Worm (Caenorhabditis elegans): Measurements from ENCODE around the gene F38B6.6.

The F38B6.6 gene

DNA sequence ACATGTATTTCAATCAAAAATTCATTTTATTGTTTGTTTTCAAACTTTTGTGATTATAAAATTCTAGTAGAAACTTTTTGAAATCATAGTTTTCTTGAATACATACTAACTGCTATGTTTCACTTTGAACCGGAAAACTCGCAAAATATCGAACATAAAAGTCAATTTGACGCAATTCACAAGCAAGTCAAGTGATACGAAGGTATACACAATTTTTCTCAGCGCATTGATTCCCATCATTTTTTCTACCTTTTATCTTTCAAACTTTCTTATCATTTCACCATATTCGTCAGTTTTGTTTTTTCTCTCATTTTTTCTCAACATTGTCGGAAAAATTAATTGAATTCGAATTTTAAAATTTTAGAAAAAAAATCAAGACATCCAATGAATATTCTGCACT is 34.7 kb downstream of the F38B6.6 start, which contains the start of gene nhr-173:
nhr-173 (plus strand) TSS at position 366 of the 400 bp plus-strand sequence.
- TF ChIP-seq fos-1 (tag; optimal IDR thresholded peaks at IDR 0.05) (peak; percentile 42), nhr-10 (tag; optimal IDR thresholded peaks at IDR 0.05) (no peak)

DNA sequence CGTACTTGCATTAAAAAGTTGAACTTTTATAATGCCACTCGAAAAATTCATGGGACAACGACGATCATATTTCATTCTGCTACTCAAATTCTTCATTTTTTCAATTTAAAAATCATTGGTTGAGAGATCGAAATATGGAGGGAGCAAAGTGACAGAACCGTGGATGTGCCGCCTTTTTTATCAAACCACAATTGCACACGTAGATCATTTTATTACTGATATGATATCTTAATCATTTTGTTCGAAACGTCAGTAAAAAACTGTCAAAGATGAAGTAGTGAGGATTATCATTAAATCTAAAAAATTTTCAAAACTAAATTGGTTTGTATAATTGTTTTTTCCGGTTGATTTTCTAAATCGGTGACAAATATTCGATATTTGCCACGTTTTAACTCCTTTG is 35.7 kb downstream of the F38B6.6 start:
- peak; percentile 11 for TF ChIP-seq fos-1 (tag; optimal IDR thresholded peaks at IDR 0.05)
- TF ChIP-seq sem-4 (tag; optimal IDR thresholded peaks at IDR 0.05) = no peak

DNA sequence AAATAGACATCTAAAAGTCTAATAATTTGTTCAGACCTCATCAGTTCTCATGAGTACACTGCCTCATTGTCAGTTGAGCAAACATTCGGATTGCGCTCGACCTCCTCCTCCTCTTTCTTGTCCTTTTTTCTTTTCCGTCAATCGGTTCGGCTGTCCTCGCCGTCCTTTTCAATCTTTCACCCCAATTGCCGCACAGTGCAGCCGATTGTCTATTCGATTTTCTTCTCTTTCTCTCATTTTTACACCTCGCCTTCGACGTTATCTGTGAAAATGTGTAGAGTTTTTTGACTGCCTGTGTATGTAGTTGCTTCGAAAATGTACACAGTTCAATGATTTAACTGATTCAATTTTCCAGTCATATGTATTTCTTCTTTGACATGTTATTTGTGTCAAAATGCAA is 36.7 kb downstream of the F38B6.6 start:
- TF ChIP-seq blmp-1 (tag; optimal IDR thresholded peaks at IDR 0.05; ENCODE audit: insufficient read depth) (no peak), fos-1 (tag; optimal IDR thresholded peaks at IDR 0.05) (peak; percentile 70), nhr-129 (tag; optimal IDR thresholded peaks at IDR 0.05) (peak; percentile 36), sma-9 (GFP tag; optimal IDR thresholded peaks at IDR 0.05) (peak; percentile 27), sma-9 (tag; optimal IDR thresholded peaks at IDR 0.05) (no peak), F13H6.1 (tag; optimal IDR thresholded peaks at IDR 0.05) (peak; percentile 57)

DNA sequence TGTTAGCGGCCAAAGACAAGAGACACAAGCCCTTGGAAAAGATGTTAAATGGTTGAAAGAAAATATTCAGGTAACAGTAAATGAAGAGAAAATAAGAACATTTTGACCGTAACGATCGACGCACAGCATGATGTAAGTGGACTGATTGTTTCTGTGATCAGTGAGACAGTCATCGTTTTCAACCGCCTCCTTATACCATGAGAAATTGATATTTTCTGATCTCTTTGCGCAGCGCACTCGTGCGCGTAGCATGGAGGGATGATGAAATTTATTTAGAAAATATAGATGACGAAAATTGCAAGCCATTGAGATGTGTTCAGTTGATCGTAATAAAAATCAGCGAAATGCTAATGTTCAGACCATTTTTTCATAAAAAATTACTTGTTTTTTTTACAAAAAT is 40.3 kb downstream of the F38B6.6 start:
- TF ChIP-seq nhr-129 (tag; optimal IDR thresholded peaks at IDR 0.05) (peak; percentile 35), blmp-1 (tag; optimal IDR thresholded peaks at IDR 0.05; ENCODE audit: insufficient read depth) (peak; percentile 11), nhr-25 (tag; optimal IDR thresholded peaks at IDR 0.05) (peak; percentile 2), alr-1 (tag; optimal IDR thresholded peaks at IDR 0.05) (no peak), nhr-21 (tag; optimal IDR thresholded peaks at IDR 0.05) (peak; percentile 41)

DNA sequence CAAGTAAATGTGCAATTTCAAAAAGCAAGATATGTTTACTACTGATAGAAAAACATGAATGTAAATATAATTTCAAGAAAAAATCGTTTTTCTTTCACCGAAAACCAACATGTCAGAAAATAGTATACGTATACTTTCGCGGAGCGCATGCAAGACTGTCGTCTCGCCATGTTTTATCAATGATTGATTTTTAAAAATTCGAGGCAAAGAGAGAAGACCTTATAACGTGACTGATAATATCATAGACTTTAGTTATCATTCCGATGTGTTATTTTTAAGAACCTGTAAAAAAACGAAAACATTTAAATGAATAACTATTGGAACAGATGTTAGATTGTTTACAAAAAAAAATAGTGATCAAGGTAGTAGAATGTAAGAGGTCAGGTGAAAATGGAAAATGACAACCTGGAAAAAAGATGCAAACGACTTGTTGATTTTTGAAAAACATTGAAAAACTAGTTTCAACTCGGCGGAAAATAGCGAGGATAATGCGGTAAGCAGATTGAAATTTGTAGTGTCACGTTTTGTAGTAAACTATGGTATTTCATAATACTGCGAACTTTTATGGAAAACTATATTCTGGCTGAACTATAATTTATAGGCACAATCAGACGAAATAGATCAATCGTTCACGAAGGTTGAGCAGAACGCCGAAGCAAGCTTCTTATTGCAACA is 43.4 kb downstream of the F38B6.6 start:
- TF ChIP-seq unc-55 (GFP tag; optimal IDR thresholded peaks at IDR 0.05) (no peak), Y55F3AM.14 (GFP tag; optimal IDR thresholded peaks at IDR 0.05) (no peak), aly-2 (tag; optimal IDR thresholded peaks at IDR 0.05) (no peak), nhr-6 (tag; optimal IDR thresholded peaks at IDR 0.05) (no peak), nhr-77 (tag; optimal IDR thresholded peaks at IDR 0.05) (no peak), nhr-25 (tag; optimal IDR thresholded peaks at IDR 0.05) (no peak), gmeb-1 (tag; optimal IDR thresholded peaks at IDR 0.05) (no peak), nhr-23 (tag; optimal IDR thresholded peaks at IDR 0.05) (no peak), crh-2 (tag; optimal IDR thresholded peaks at IDR 0.05) (peak; percentile 12), ama-1 (optimal IDR thresholded peaks at IDR 0.05) (no peak), elt-3 (tag; optimal IDR thresholded peaks at IDR 0.05) (no peak), elt-1 (tag; optimal IDR thresholded peaks at IDR 0.05) (no peak), peb-1 (tag; optimal IDR thresholded peaks at IDR 0.05) (no peak), fos-1 (tag; optimal IDR thresholded peaks at IDR 0.05) (peak; percentile 16), nhr-11 (tag; optimal IDR thresholded peaks at IDR 0.05) (no peak), sem-4 (tag; optimal IDR thresholded peaks at IDR 0.05) (no peak), sma-9 (GFP tag; optimal IDR thresholded peaks at IDR 0.05) (peak; percentile 53), sma-9 (tag; optimal IDR thresholded peaks at IDR 0.05) (no peak)

DNA sequence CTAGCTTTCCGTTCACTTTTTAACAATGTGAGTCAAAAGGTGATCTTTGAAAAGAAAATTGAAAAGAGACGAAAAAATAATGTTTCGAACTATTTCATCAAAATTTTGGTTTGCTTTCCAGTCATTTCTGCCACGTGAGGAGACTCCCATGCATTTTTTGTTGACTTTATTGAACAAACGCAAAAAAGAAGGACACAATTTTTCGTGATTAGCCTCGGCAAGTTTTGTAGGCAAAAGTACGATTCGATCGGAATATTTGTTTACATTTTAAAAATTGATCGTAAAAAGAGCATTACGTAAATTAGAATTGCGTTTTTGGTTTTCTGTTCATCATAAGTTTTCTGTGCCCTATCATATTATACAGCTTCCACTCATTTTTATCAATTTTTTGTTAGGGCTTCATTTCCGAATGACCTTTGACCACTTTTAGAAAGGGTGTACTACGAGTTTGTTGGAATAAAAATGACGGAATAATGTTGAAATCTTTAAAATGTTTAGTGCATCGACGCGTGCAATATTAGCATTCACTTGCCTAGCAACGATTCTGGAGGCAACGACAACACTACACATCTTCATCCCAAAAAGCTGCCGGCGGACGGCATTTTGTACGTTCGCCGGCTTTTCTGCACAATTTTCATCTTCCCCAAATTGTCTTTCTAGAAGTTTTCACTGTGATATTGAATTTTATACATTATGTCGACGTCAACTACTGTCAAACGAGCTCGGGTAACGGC is 44.7 kb downstream of the F38B6.6 start, which contains the start of gene C56E10.3:
C56E10.3 (plus strand) TSS at position 684 of the 734 bp plus-strand sequence.
- no peak for TF ChIP-seq elt-1 (tag; optimal IDR thresholded peaks at IDR 0.05)
- TF ChIP-seq ama-1 (optimal IDR thresholded peaks at IDR 0.05) = no peak
- no peak for TF ChIP-seq unc-39 (tag; optimal IDR thresholded peaks at IDR 0.05)
- TF ChIP-seq sma-3 (GFP tag; optimal IDR thresholded peaks at IDR 0.05) = no peak
- TF ChIP-seq R02D3.7 (tag; optimal IDR thresholded peaks at IDR 0.05) = no peak
- no peak for TF ChIP-seq elt-3 (tag; optimal IDR thresholded peaks at IDR 0.05)
- TF ChIP-seq nhr-11 (tag; optimal IDR thresholded peaks at IDR 0.05) = no peak
- TF ChIP-seq ceh-82 (tag; optimal IDR thresholded peaks at IDR 0.05) = no peak
- no peak for TF ChIP-seq lsy-2 (tag; optimal IDR thresholded peaks at IDR 0.05)
- no peak for TF ChIP-seq snpc-4 (tag; optimal IDR thresholded peaks at IDR 0.05)
- TF ChIP-seq dmd-4 (tag; optimal IDR thresholded peaks at IDR 0.05) = no peak
- no peak for TF ChIP-seq nhr-23 (tag; optimal IDR thresholded peaks at IDR 0.05)
- no peak for TF ChIP-seq mab-5 (tag; optimal IDR thresholded peaks at IDR 0.05)
- TF ChIP-seq ztf-11 (tag; optimal IDR thresholded peaks at IDR 0.05) = no peak
- TF ChIP-seq ceh-16 (tag; optimal IDR thresholded peaks at IDR 0.05) = no peak
- no peak for TF ChIP-seq lin-13 (GFP tag; optimal IDR thresholded peaks at IDR 0.05)
- no peak for TF ChIP-seq unc-55 (GFP tag; optimal IDR thresholded peaks at IDR 0.05)
- peak; percentile 38 for TF ChIP-seq fos-1 (tag; optimal IDR thresholded peaks at IDR 0.05)
- no peak for TF ChIP-seq mbf-1 (tag; optimal IDR thresholded peaks at IDR 0.05)
- TF ChIP-seq nhr-25 (tag; optimal IDR thresholded peaks at IDR 0.05) = no peak
- TF ChIP-seq F13H6.1 (tag; optimal IDR thresholded peaks at IDR 0.05) = peak; percentile 70
- no peak for TF ChIP-seq nhr-77 (tag; optimal IDR thresholded peaks at IDR 0.05)
- TF ChIP-seq unc-62 (GFP tag; optimal IDR thresholded peaks at IDR 0.05) = no peak
- no peak for TF ChIP-seq nhr-21 (tag; optimal IDR thresholded peaks at IDR 0.05)
- peak; percentile 50 for TF ChIP-seq gmeb-1 (tag; optimal IDR thresholded peaks at IDR 0.05)
- no peak for TF ChIP-seq nhr-12 (tag; optimal IDR thresholded peaks at IDR 0.05)
- no peak for TF ChIP-seq peb-1 (tag; optimal IDR thresholded peaks at IDR 0.05)
- TF ChIP-seq lin-11 (tag; optimal IDR thresholded peaks at IDR 0.05) = no peak
- no peak for TF ChIP-seq nhr-6 (tag; optimal IDR thresholded peaks at IDR 0.05)
- no peak for TF ChIP-seq ZK546.5 (tag; optimal IDR thresholded peaks at IDR 0.05)
